Fruit fly (Drosophila melanogaster): ENCODE measurements around the gene I-t.
A peak's percentile ranks its signal among the peaks of the same experiment; 100 is the strongest.

The I-t gene

DNA sequence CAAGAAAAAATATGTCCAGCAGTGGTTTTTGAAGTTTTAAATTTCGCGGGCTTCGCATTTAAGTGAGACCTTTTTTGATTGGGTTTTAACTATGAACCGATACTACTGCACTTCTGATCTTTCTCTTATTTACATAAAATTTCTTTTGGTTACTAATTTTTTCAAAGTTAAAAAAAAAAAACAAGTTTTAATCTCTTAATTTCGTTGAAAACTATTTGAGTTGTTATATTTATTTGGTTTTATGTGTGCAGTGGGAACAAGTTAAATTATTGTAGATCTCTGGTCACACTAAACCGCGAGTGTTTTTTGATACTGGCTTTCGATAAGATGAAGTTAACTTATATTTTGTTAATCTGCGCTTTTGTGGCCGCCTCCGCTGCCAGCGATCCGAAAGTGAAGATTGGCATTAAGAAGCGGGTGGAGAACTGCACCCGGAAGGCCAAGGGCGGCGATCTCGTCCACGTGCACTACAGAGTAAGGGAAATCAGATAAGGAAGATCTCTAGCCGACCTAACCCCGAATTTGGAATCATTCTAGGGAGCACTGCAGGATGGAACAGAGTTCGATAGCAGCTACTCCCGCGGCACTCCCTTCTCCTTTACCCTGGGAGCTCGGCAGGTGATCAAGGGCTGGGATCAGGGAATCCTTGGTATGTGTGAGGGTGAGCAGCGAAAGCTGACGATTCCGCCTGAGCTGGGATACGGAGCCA lies 29.7 kb upstream of the I-t start, which contains the start of gene CG14715 (continued):
- TF ChIP-seq CkIIα-i1 (GFP tag; IDR thresholded peaks at IDR 0.05): no peak
- TF ChIP-seq CG12299 (tag; optimal IDR thresholded peaks at IDR 0.05): no peak
- peak; percentile 8 for TF ChIP-seq Nf-YB (GFP tag; optimal IDR thresholded peaks at IDR 0.05)
- peak; percentile 20 to 34 for TF ChIP-seq chif (GFP tag; optimal IDR thresholded peaks at IDR 0.05)
- TF ChIP-seq ATbp (GFP tag; optimal IDR thresholded peaks at IDR 0.05): no peak
- TF ChIP-seq CG4282 (GFP tag; optimal IDR thresholded peaks at IDR 0.05): no peak
- no peak for TF ChIP-seq CG9437 (GFP tag; optimal IDR thresholded peaks at IDR 0.05)
- TF ChIP-seq CG30431 (GFP tag; optimal IDR thresholded peaks at IDR 0.05): no peak
- TF ChIP-seq CG7271 (tag; optimal IDR thresholded peaks at IDR 0.05): no peak
- peak; percentile 30 for TF ChIP-seq bigmax (GFP tag; optimal IDR thresholded peaks at IDR 0.05)
- TF ChIP-seq mam (GFP tag; optimal IDR thresholded peaks at IDR 0.05): peak; percentile 44
- TF ChIP-seq zen2 (GFP tag; IDR thresholded peaks at IDR 0.05; ENCODE audit: partially characterized antibody): no peak
- peak; percentile 19 for TF ChIP-seq CG4820 (GFP tag; optimal IDR thresholded peaks at IDR 0.05)
- TF ChIP-seq CG6854 (GFP tag; optimal IDR thresholded peaks at IDR 0.05): no peak
- peak; percentile 21 for TF ChIP-seq grau (tag; optimal IDR thresholded peaks at IDR 0.05)
- no peak for TF ChIP-seq NC2α (GFP tag; optimal IDR thresholded peaks at IDR 0.05)
- no peak for TF ChIP-seq pros (GFP tag; optimal IDR thresholded peaks at IDR 0.05)
- no peak for TF ChIP-seq CG33557 (GFP tag; optimal IDR thresholded peaks at IDR 0.05)
- no peak for TF ChIP-seq CG1529 (GFP tag; optimal IDR thresholded peaks at IDR 0.05)
- peak; percentile 76 for TF ChIP-seq CG12391 (tag; optimal IDR thresholded peaks at IDR 0.05)
- no peak for TF ChIP-seq tup (GFP tag; optimal IDR thresholded peaks at IDR 0.05)
- TF ChIP-seq Trl (optimal IDR thresholded peaks at IDR 0.05): no peak
- TF ChIP-seq Trl (GFP tag; optimal IDR thresholded peaks at IDR 0.05): no peak
- TF ChIP-seq CG4707 (GFP tag; optimal IDR thresholded peaks at IDR 0.05): no peak
- no peak for TF ChIP-seq CG7745 (tag; optimal IDR thresholded peaks at IDR 0.05)
- TF ChIP-seq CG4617 (GFP tag; optimal IDR thresholded peaks at IDR 0.05; ENCODE audit: borderline replicate concordance): peak; percentile 68
- TF ChIP-seq CG14014 (GFP tag; IDR thresholded peaks at IDR 0.05): peak; percentile 13; the same call in 1 of the 2 replicates
- no peak for TF ChIP-seq nerfin-2 (GFP tag; IDR thresholded peaks at IDR 0.05; ENCODE audit: partially characterized antibody)
- peak; percentile 51; the same call in 1 of the 2 replicates for TF ChIP-seq unc-4 (GFP tag; IDR thresholded peaks at IDR 0.05; ENCODE audit: partially characterized antibody)
- TF ChIP-seq HHEX (GFP tag; optimal IDR thresholded peaks at IDR 0.05): no peak
- TF ChIP-seq kay (GFP tag; optimal IDR thresholded peaks at IDR 0.05): peak; percentile 11
- no peak for TF ChIP-seq Taf1 (GFP tag; IDR thresholded peaks at IDR 0.05)
- peak; percentile 46 for TF ChIP-seq Nf-YC (tag; optimal IDR thresholded peaks at IDR 0.05)
- TF ChIP-seq Chrac-16 (GFP tag; optimal IDR thresholded peaks at IDR 0.05): peak; percentile 39
- peak; percentile 12 for TF ChIP-seq Oli (tag; optimal IDR thresholded peaks at IDR 0.05)
- peak; percentile 47 for TF ChIP-seq Ssrp (tag; optimal IDR thresholded peaks at IDR 0.05)
- TF ChIP-seq CG14050 (GFP tag; IDR thresholded peaks at IDR 0.05): no peak
- peak; percentile 29 for TF ChIP-seq Dad (GFP tag; optimal IDR thresholded peaks at IDR 0.05)
- TF ChIP-seq D19B (GFP tag; optimal IDR thresholded peaks at IDR 0.05): no peak
- TF ChIP-seq CG15479 (GFP tag; optimal IDR thresholded peaks at IDR 0.05): no peak
- TF ChIP-seq CG8089 (GFP tag; optimal IDR thresholded peaks at IDR 0.05): no peak
- peak; percentile 17 for TF ChIP-seq nerfin-1 (tag; optimal IDR thresholded peaks at IDR 0.05)
- TF ChIP-seq jumu (GFP tag; optimal IDR thresholded peaks at IDR 0.05): peak; percentile 45
- TF ChIP-seq lmd (GFP tag; IDR thresholded peaks at IDR 0.05): peak; percentile 49; the same call in 1 of the 2 replicates
- peak; percentile 3 for TF ChIP-seq Fer3 (tag; optimal IDR thresholded peaks at IDR 0.05)
- TF ChIP-seq sna (GFP tag; IDR thresholded peaks at IDR 0.05; ENCODE audit: partially characterized antibody): no peak
- no peak for TF ChIP-seq fru (optimal IDR thresholded peaks at IDR 0.05)
- TF ChIP-seq exex (tag; optimal IDR thresholded peaks at IDR 0.05): peak; percentile 10
- TF ChIP-seq MTF-1 (GFP tag; optimal IDR thresholded peaks at IDR 0.05; ENCODE audit: borderline replicate concordance): no peak
